Worm (Caenorhabditis elegans) whole organism, L1 larva: ENCODE results near the gene sms-1.

Source experiments
- ceh-63 ChIP-seq: fragments of 200-800 bp; sonication (Bioruptor generic); optimal IDR thresholded peaks from 2 replicates; lab custom pipeline; 2018; ENCODE audit warnings: mild to moderate bottlenecking, missing genetic modification characterization, missing compliant biosample characterization
- ceh-82 ChIP-seq, 3 experiments: fragments of 150-350 bp in 1 of 3; sonication (generic microtip) in 2 of 3; optimal IDR thresholded peaks; 2 replicates each; lab custom pipeline; 2014 to 2017; ENCODE audit warnings: missing biosample characterization in 3 of 3, missing genetic modification characterization in 3 of 3
- ceh-90 ChIP-seq: sonication (generic microtip); optimal IDR thresholded peaks from 2 replicates; lab custom pipeline; 2016; ENCODE audit warnings: missing genetic modification characterization, missing compliant biosample characterization
- nhr-71 ChIP-seq: sonication (generic microtip); optimal IDR thresholded peaks from 2 replicates; lab custom pipeline; 2016; ENCODE audit warnings: mild to moderate bottlenecking, missing genetic modification characterization, moderate library complexity, missing compliant biosample characterization
- swsn-7 ChIP-seq: sonication (generic microtip); optimal IDR thresholded peaks from 2 replicates; lab custom pipeline; 2016; ENCODE audit warnings: missing genetic modification characterization, missing compliant biosample characterization

DNA sequence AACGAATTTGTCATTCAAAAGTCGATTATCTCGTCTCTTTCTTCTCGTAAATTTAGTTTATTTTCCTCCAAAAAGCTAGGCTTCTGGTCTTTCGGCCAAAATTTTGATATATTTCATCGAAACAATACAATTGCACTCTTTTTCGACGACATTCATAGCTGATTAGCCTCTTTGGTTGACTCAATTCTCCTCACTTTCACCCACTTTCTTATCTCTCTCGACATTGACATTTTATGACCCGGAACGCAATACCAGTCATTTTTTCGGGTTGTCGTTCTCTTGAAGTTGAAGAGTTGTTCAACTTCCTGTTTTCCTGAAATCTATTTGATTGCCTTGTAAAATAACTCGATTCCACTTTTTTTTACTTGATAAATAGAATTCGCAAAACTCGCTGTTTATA lies 63.4 kb downstream of the sms-1 start:
- TF ChIP-seq ceh-90 (tag; lab: Kevin White, UChicago) (no peak), ceh-82 (tag; optimal IDR thresholded peaks at IDR 0.05; lab: Kevin White, UChicago) (no peak), swsn-7 (tag; lab: Kevin White, UChicago) (no peak), nhr-71 (tag; lab: Kevin White, UChicago) (no peak), ceh-63 (GFP tag; lab: Kevin White, UChicago) (no peak)
